Worm (Caenorhabditis elegans) whole organism, young adult: ENCODE results near the gene flp-27.

Experiments
- B0019.2 ChIP-seq: fragments of 200-800 bp; sonication (Bioruptor generic); conservative IDR thresholded peaks from 2 replicates; pipeline ENCODE4 v1.3.6; 2022; ENCODE audit warnings: missing genetic modification reagents, missing genetic modification characterization, missing compliant biosample characterization
- C06A6.2 ChIP-seq: fragments of 200-800 bp; sonication (Bioruptor generic); conservative IDR thresholded peaks from 2 replicates; pipeline ENCODE4 v1.3.6; 2022; ENCODE audit warnings: missing genetic modification characterization, missing compliant biosample characterization
- F23B12.7 ChIP-seq: sonication (generic microtip); optimal IDR thresholded peaks from 2 replicates; lab custom pipeline; 2017; ENCODE audit warnings: missing genetic modification characterization, mild to moderate bottlenecking, missing compliant biosample characterization, antibody characterized with exemption, moderate library complexity; ENCODE audit not compliant: insufficient read depth
- F33H1.4 ChIP-seq: fragments of 200-800 bp; sonication (Bioruptor generic); IDR thresholded peaks from 2 replicates; pipeline ENCODE4 v1.3.6; 2022; ENCODE audit warnings: missing genetic modification reagents, missing genetic modification characterization, missing compliant biosample characterization
- F37B4.10 ChIP-seq: fragments of 200-800 bp; sonication (Bioruptor generic); IDR thresholded peaks from 2 replicates; pipeline ENCODE4 v1.3.6; 2022; ENCODE audit warnings: missing genetic modification characterization, missing compliant biosample characterization
- F55B11.4 ChIP-seq: sonication (generic microtip); optimal IDR thresholded peaks from 2 replicates; lab custom pipeline; 2016; ENCODE audit warnings: missing compliant biosample characterization, missing genetic modification characterization, borderline replicate concordance; ENCODE audit not compliant: insufficient read depth
- F57A8.1 ChIP-seq: fragments of 200-800 bp; sonication (Bioruptor generic); optimal IDR thresholded peaks from 2 replicates; lab custom pipeline; 2018; ENCODE audit warnings: mild to moderate bottlenecking, missing genetic modification characterization, moderate library complexity, missing compliant biosample characterization
- K11D2.4 ChIP-seq: fragments of 200-800 bp; sonication (Bioruptor generic); IDR thresholded peaks from 2 replicates; pipeline ENCODE4 v1.3.6; 2022; ENCODE audit warnings: missing genetic modification reagents, missing genetic modification characterization, missing compliant biosample characterization
- K12H6.12 ChIP-seq: fragments of 200-800 bp; sonication (Bioruptor generic); optimal IDR thresholded peaks from 2 replicates; lab custom pipeline; 2018; ENCODE audit warnings: mild to moderate bottlenecking, missing genetic modification characterization, missing compliant biosample characterization
- Y53G8AR.9 ChIP-seq: fragments of 200-800 bp; sonication (Bioruptor generic); conservative IDR thresholded peaks from 2 replicates; pipeline ENCODE4 v1.3.6; 2022; ENCODE audit warnings: missing genetic modification reagents, missing genetic modification characterization, missing compliant biosample characterization
- Y79H2A.3 ChIP-seq: fragments of 200-800 bp; sonication (Bioruptor generic); conservative IDR thresholded peaks from 2 replicates; pipeline ENCODE4 v1.3.6; 2022; ENCODE audit warnings: missing genetic modification reagents, missing genetic modification characterization, missing compliant biosample characterization
- Y95B8A.8 ChIP-seq: fragments of 200-800 bp; sonication (Bioruptor generic); IDR thresholded peaks from 2 replicates; pipeline ENCODE4 v1.3.6; 2022; ENCODE audit warnings: missing genetic modification reagents, missing genetic modification characterization, missing compliant biosample characterization
- ZK185.1 ChIP-seq: sonication (generic microtip); optimal IDR thresholded peaks from 2 replicates; lab custom pipeline; 2016; ENCODE audit warnings: mild to moderate bottlenecking, missing genetic modification characterization, missing compliant biosample characterization; ENCODE audit not compliant: poor library complexity, severe bottlenecking
- ama-1 ChIP-seq, 3 experiments: fragments of 150-350 bp in 1 of 3; sonication (generic microtip) in 2 of 3; optimal IDR thresholded peaks; 2 replicates each; lab custom pipeline; 2014 to 2018; ENCODE audit warnings: missing biosample characterization in 2 of 3, missing genetic modification characterization in 2 of 3, missing genetic modification reagents in 2 of 3
- aptf-3 ChIP-seq: fragments of 200-800 bp; sonication (Bioruptor generic); IDR thresholded peaks from 2 replicates; pipeline ENCODE4 v1.3.6; 2022; ENCODE audit warnings: missing genetic modification characterization, missing compliant biosample characterization
- atf-7 ChIP-seq: sonication (generic microtip); optimal IDR thresholded peaks from 2 replicates; lab custom pipeline; 2017; ENCODE audit warnings: mild to moderate bottlenecking, missing genetic modification characterization, missing compliant biosample characterization
- attf-6 ChIP-seq: fragments of 200-800 bp; sonication (Bioruptor generic); IDR thresholded peaks from 2 replicates; pipeline ENCODE4 v1.3.6; 2022; ENCODE audit warnings: missing genetic modification reagents, missing genetic modification characterization, missing compliant biosample characterization
- ccch-3 ChIP-seq: fragments of 200-800 bp; sonication (Bioruptor generic); optimal IDR thresholded peaks from 2 replicates; lab custom pipeline; 2018; ENCODE audit warnings: mild to moderate bottlenecking, missing genetic modification characterization, missing compliant biosample characterization
- cebp-1 ChIP-seq, 2 experiments: fragments of 200-800 bp in 1 of 2; sonication (Bioruptor generic) in 1 of 2; sonication (generic microtip) in 1 of 2; IDR thresholded peaks in 1 of 2; optimal IDR thresholded peaks in 1 of 2; 2 replicates each; pipeline versions ENCODE4 v1.3.6 to Lab custom; 2017 to 2022; ENCODE audit warnings: missing compliant biosample characterization in 2 of 2, missing genetic modification characterization in 2 of 2, mild to moderate bottlenecking in 1 of 2, missing genetic modification reagents in 1 of 2, moderate library complexity in 1 of 2
- ceh-58 ChIP-seq: fragments of 200-800 bp; sonication (Bioruptor generic); IDR thresholded peaks from 2 replicates; pipeline ENCODE4 v1.3.6; 2022; ENCODE audit warnings: missing genetic modification characterization, missing compliant biosample characterization
- ceh-79 ChIP-seq: sonication (generic microtip); optimal IDR thresholded peaks from 2 replicates; lab custom pipeline; 2017; ENCODE audit warnings: mild to moderate bottlenecking, missing genetic modification characterization, missing compliant biosample characterization
- dox-1 ChIP-seq: fragments of 200-800 bp; sonication (Bioruptor generic); IDR thresholded peaks from 2 replicates; pipeline ENCODE4 v1.3.6; 2022; ENCODE audit warnings: missing genetic modification reagents, missing genetic modification characterization, missing compliant biosample characterization
- him-1 ChIP-seq: sonication (generic microtip); optimal IDR thresholded peaks from 2 replicates; lab custom pipeline; 2016; ENCODE audit warnings: missing genotype, missing genetic modification reagents, missing genetic modification characterization, missing compliant biosample characterization
- hlh-26 ChIP-seq: fragments of 200-800 bp; sonication (Bioruptor generic); conservative IDR thresholded peaks from 2 replicates; pipeline ENCODE4 v1.3.6; 2022; ENCODE audit warnings: missing genetic modification reagents, missing genetic modification characterization, missing compliant biosample characterization
- lag-1 ChIP-seq: fragments of 200-800 bp; sonication (Bioruptor generic); IDR thresholded peaks from 2 replicates; pipeline ENCODE4 v1.3.6; 2022; ENCODE audit warnings: missing genetic modification reagents, missing genetic modification characterization, missing compliant biosample characterization
- let-607 ChIP-seq, 2 experiments: fragments of 200-800 bp in 1 of 2; sonication (Bioruptor generic) in 1 of 2; sonication (generic microtip) in 1 of 2; optimal IDR thresholded peaks; 2 replicates each; lab custom pipeline; 2016 to 2018; ENCODE audit warnings: mild to moderate bottlenecking in 2 of 2, missing compliant biosample characterization in 2 of 2, missing genetic modification characterization in 2 of 2, moderate library complexity in 2 of 2, missing genotype in 1 of 2
- lsl-1 ChIP-seq: fragments of 200-800 bp; sonication (Bioruptor generic); optimal IDR thresholded peaks from 2 replicates; lab custom pipeline; 2018; ENCODE audit warnings: mild to moderate bottlenecking, missing genetic modification characterization, moderate library complexity, missing compliant biosample characterization
- madf-10 ChIP-seq: sonication (generic microtip); optimal IDR thresholded peaks from 2 replicates; lab custom pipeline; 2016; ENCODE audit warnings: mild to moderate bottlenecking, missing genetic modification characterization, missing compliant biosample characterization
- madf-3 ChIP-seq: fragments of 200-800 bp; sonication (Bioruptor generic); IDR thresholded peaks from 2 replicates; pipeline ENCODE4 v1.3.6; 2022; ENCODE audit warnings: missing genetic modification reagents, missing genetic modification characterization, missing compliant biosample characterization
- mxl-1 ChIP-seq: sonication (generic microtip); optimal IDR thresholded peaks from 2 replicates; lab custom pipeline; 2016; ENCODE audit warnings: missing genetic modification characterization, missing compliant biosample characterization
- nfya-1 ChIP-seq: sonication (generic microtip); optimal IDR thresholded peaks from 2 replicates; lab custom pipeline; 2017; ENCODE audit warnings: antibody characterized with exemption, missing compliant biosample characterization, missing genetic modification characterization, borderline replicate concordance; ENCODE audit not compliant: insufficient read depth
- nhr-120 ChIP-seq: fragments of 200-800 bp; sonication (Bioruptor generic); IDR thresholded peaks from 2 replicates; pipeline ENCODE4 v1.3.6; 2022; ENCODE audit warnings: missing genetic modification characterization, missing compliant biosample characterization
- nhr-27 ChIP-seq: fragments of 200-800 bp; sonication (Bioruptor generic); optimal IDR thresholded peaks from 2 replicates; lab custom pipeline; 2018; ENCODE audit warnings: mild to moderate bottlenecking, missing genetic modification characterization, moderate library complexity, missing compliant biosample characterization
- nhr-80 ChIP-seq: sonication (generic microtip); optimal IDR thresholded peaks from 2 replicates; lab custom pipeline; 2016; ENCODE audit warnings: missing genetic modification characterization, missing compliant biosample characterization
- pbrm-1 ChIP-seq: fragments of 200-800 bp; sonication (Bioruptor generic); IDR thresholded peaks from 2 replicates; pipeline ENCODE4 v1.3.6; 2022; ENCODE audit warnings: missing genetic modification reagents, missing genetic modification characterization, missing compliant biosample characterization
- rcor-1 ChIP-seq: fragments of 200-800 bp; sonication (Bioruptor generic); IDR thresholded peaks from 2 replicates; pipeline ENCODE4 v1.3.6; 2022; ENCODE audit warnings: missing genetic modification reagents, missing genetic modification characterization, missing compliant biosample characterization
- rec-8 ChIP-seq, 2 experiments: sonication (generic microtip); optimal IDR thresholded peaks; 2 replicates each; lab custom pipeline; 2016; ENCODE audit warnings: mild to moderate bottlenecking in 2 of 2, missing genetic modification characterization in 2 of 2, missing genetic modification reagents in 2 of 2, missing genotype in 2 of 2, missing biosample characterization in 1 of 2, missing compliant biosample characterization in 1 of 2, moderate library complexity in 1 of 2
- repo-1 ChIP-seq: sonication (generic microtip); optimal IDR thresholded peaks from 2 replicates; lab custom pipeline; 2017; ENCODE audit warnings: mild to moderate bottlenecking, missing genetic modification characterization, missing compliant biosample characterization
- rpc-1 ChIP-seq, 2 experiments: fragments of 150-350 bp in 1 of 2; sonication (generic microtip) in 1 of 2; optimal IDR thresholded peaks; 2 replicates each; lab custom pipeline; 2014 to 2018; ENCODE audit warnings: missing biosample characterization in 1 of 2, missing genetic modification characterization in 1 of 2, missing genetic modification reagents in 1 of 2, missing genotype in 1 of 2
- sdz-38 ChIP-seq: sonication (generic microtip); optimal IDR thresholded peaks from 2 replicates; lab custom pipeline; 2016; ENCODE audit warnings: missing genotype, missing genetic modification characterization, missing compliant biosample characterization
- snpc-1.3 ChIP-seq: sonication (generic microtip); optimal IDR thresholded peaks from 2 replicates; lab custom pipeline; 2017; ENCODE audit warnings: missing genetic modification characterization, mild to moderate bottlenecking, missing compliant biosample characterization, antibody characterized with exemption, moderate library complexity, missing genotype, missing genetic modification reagents; ENCODE audit not compliant: insufficient read depth
- somi-1 ChIP-seq: fragments of 200-800 bp; sonication (Bioruptor generic); optimal IDR thresholded peaks from 2 replicates; lab custom pipeline; 2018; ENCODE audit warnings: mild to moderate bottlenecking, missing genetic modification characterization, missing compliant biosample characterization
- tbp1 ChIP-seq: fragments of 200-800 bp; sonication (Bioruptor generic); optimal IDR thresholded peaks from 2 replicates; lab custom pipeline; 2018; ENCODE audit warnings: mild to moderate bottlenecking, missing genetic modification characterization, missing compliant biosample characterization
- tbx-9 ChIP-seq: sonication (generic microtip); optimal IDR thresholded peaks from 2 replicates; lab custom pipeline; 2016; ENCODE audit warnings: borderline replicate concordance, missing genetic modification characterization, inconsistent platforms, missing compliant biosample characterization
- tlf-1 ChIP-seq: fragments of 200-800 bp; sonication (Bioruptor generic); optimal IDR thresholded peaks from 2 replicates; lab custom pipeline; 2018; ENCODE audit warnings: mild to moderate bottlenecking, missing genetic modification characterization, missing compliant biosample characterization
- ztf-25 ChIP-seq: fragments of 200-800 bp; sonication (Bioruptor generic); IDR thresholded peaks from 2 replicates; pipeline ENCODE4 v1.3.6; 2022; ENCODE audit warnings: missing genetic modification reagents, missing genetic modification characterization, missing compliant biosample characterization

Gene flp-27

ce11 chrII:5701485-5701884 is 20.7 kb downstream of the flp-27 start (continued):
- TF ChIP-seq rpc-1 (optimal IDR thresholded peaks at IDR 0.05; lab: Kevin White, UChicago) = no peak
- peak; percentile 4 for TF ChIP-seq rpc-1 (tag; optimal IDR thresholded peaks at IDR 0.05; lab: Kevin White, UChicago)
- no peak for TF ChIP-seq nhr-27 (tag; lab: Kevin White, UChicago)
- peak; percentile 49; the same call in 1 of the 2 replicates for TF ChIP-seq F33H1.4 (GFP tag; lab: Robert Waterston, UW)
- TF ChIP-seq mxl-1 (tag; lab: Kevin White, UChicago) = no peak
- no peak for TF ChIP-seq madf-10 (tag; lab: Kevin White, UChicago)
- TF ChIP-seq pbrm-1 (GFP tag; lab: Robert Waterston, UW) = peak; percentile 96
- no peak for TF ChIP-seq F57A8.1 (GFP tag; lab: Kevin White, UChicago)
- no peak for TF ChIP-seq let-607 (tag; optimal IDR thresholded peaks at IDR 0.05; lab: Kevin White, UChicago)
- TF ChIP-seq nfya-1 (tag; lab: Kevin White, UChicago) = no peak
- no peak for TF ChIP-seq somi-1 (GFP tag; lab: Kevin White, UChicago)
- peak; percentile 59 for TF ChIP-seq lsl-1
- TF ChIP-seq cebp-1 (GFP tag; IDR thresholded peaks at IDR 0.05; lab: Robert Waterston, UW) = no peak
- TF ChIP-seq cebp-1 (tag; optimal IDR thresholded peaks at IDR 0.05; lab: Kevin White, UChicago) = peak; percentile 50
- peak; percentile 72; the same call in 1 of the 2 replicates for TF ChIP-seq Y53G8AR.9 (GFP tag; lab: Robert Waterston, UW)
- TF ChIP-seq him-1 (tag; lab: Kevin White, UChicago) = peak; percentile 88
- TF ChIP-seq atf-7 = peak; percentile 6
- no peak for TF ChIP-seq F55B11.4
- no peak for TF ChIP-seq Y79H2A.3 (GFP tag; lab: Robert Waterston, UW)
- TF ChIP-seq ZK185.1 (tag; lab: Kevin White, UChicago) = peak; percentile 10
- peak; percentile 48; the same call in 1 of the 2 replicates for TF ChIP-seq rcor-1 (GFP tag; lab: Robert Waterston, UW)
- TF ChIP-seq ama-1 (optimal IDR thresholded peaks at IDR 0.05; lab: Kevin White, UChicago) = peak; percentile 86
- TF ChIP-seq ama-1 (GFP tag; optimal IDR thresholded peaks at IDR 0.05; lab: Kevin White, UChicago) = no peak
- no peak for TF ChIP-seq K11D2.4 (GFP tag; lab: Robert Waterston, UW)
- TF ChIP-seq hlh-26 (GFP tag; lab: Robert Waterston, UW) = no peak
- TF ChIP-seq B0019.2 (GFP tag; lab: Robert Waterston, UW) = no peak
- no peak for TF ChIP-seq tbx-9 (tag; lab: Kevin White, UChicago)
- TF ChIP-seq repo-1 = peak; percentile 71
- no peak for TF ChIP-seq tlf-1 (GFP tag; lab: Kevin White, UChicago)
- no peak for TF ChIP-seq F37B4.10 (GFP tag; lab: Robert Waterston, UW)
- peak in 1 of 2 experiments; percentile 3 for TF ChIP-seq rec-8 (tag; optimal IDR thresholded peaks at IDR 0.05; lab: Kevin White, UChicago)
- no peak for TF ChIP-seq Y95B8A.8 (GFP tag; lab: Robert Waterston, UW)
- peak; percentile 3 for TF ChIP-seq nhr-80 (tag; lab: Kevin White, UChicago)
- TF ChIP-seq C06A6.2 = no peak
- TF ChIP-seq lag-1 (GFP tag; lab: Robert Waterston, UW) = no peak
- TF ChIP-seq F23B12.7 (tag; lab: Kevin White, UChicago) = peak; percentile 39
- TF ChIP-seq ccch-3 (GFP tag; lab: Kevin White, UChicago) = no peak
- no peak for TF ChIP-seq ztf-25 (GFP tag; lab: Robert Waterston, UW)
- TF ChIP-seq aptf-3 (GFP tag; lab: Robert Waterston, UW) = no peak
- TF ChIP-seq dox-1 (GFP tag; lab: Robert Waterston, UW) = peak; percentile 68
- no peak for TF ChIP-seq nhr-120
- peak; percentile 89; the same call in 1 of the 2 replicates for TF ChIP-seq attf-6
- TF ChIP-seq ceh-79 (tag; lab: Kevin White, UChicago) = no peak
- no peak for TF ChIP-seq sdz-38 (tag; lab: Kevin White, UChicago)
- no peak for TF ChIP-seq ceh-58 (GFP tag; lab: Robert Waterston, UW)
- TF ChIP-seq madf-3 (GFP tag; lab: Robert Waterston, UW) = 0 out of 2 replicates have a peak, but pooled peaks have one; percentile 13
- no peak for TF ChIP-seq K12H6.12
- TF ChIP-seq snpc-1.3 (tag; lab: Kevin White, UChicago) = peak; percentile 78
- peak; percentile 78 for TF ChIP-seq tbp1
